Worm (Caenorhabditis elegans): ENCODE results near the gene hlh-3.
A peak's percentile ranks its signal among the peaks of the same experiment; 100 is the strongest.

Gene hlh-3

ce11 chrII:9086308-9086707 lies at the start of gene hlh-3:
Gene hlh-3 (plus strand): TSS chrII:9086608.
- TF ChIP-seq ama-1 (optimal IDR thresholded peaks at IDR 0.05), result no peak

- TF ChIP-seq ceh-16 (tag; optimal IDR thresholded peaks at IDR 0.05) (no peak), zag-1 (tag; optimal IDR thresholded peaks at IDR 0.05) (no peak), lin-15B (tag; optimal IDR thresholded peaks at IDR 0.05) (no peak), egl-5 (tag; optimal IDR thresholded peaks at IDR 0.05) (no peak), snpc-4 (tag; optimal IDR thresholded peaks at IDR 0.05) (no peak)
These were observed 48.2 kb upstream of the hlh-3 start, which contains the start of gene gcs-1 for ce11 chrII:9038201-9038600. Gene gcs-1 (minus strand): TSS chrII:9038301.

- no peak for TF ChIP-seq sea-2 (GFP tag; optimal IDR thresholded peaks at IDR 0.05)
- no peak for TF ChIP-seq hmg-11 (tag; optimal IDR thresholded peaks at IDR 0.05)
- TF ChIP-seq skn-1 (tag; optimal IDR thresholded peaks at IDR 0.05), result peak; percentile 96
- no peak for TF ChIP-seq nhr-11 (tag; optimal IDR thresholded peaks at IDR 0.05)
- peak; percentile 22 for TF ChIP-seq pha-4 (tag; optimal IDR thresholded peaks at IDR 0.05)
These were observed 47.7 kb upstream of the hlh-3 start for ce11 chrII:9038736-9039135.

ce11 chrII:9041306-9041705 lies 45.1 kb upstream of the hlh-3 start, which contains the start of gene F37B12.3:
Gene F37B12.3 (minus strand): TSS chrII:9041406.
- TF ChIP-seq pqm-1 (tag; optimal IDR thresholded peaks at IDR 0.05) (no peak), jun-1 (tag; optimal IDR thresholded peaks at IDR 0.05) (no peak), ztf-4 (tag; optimal IDR thresholded peaks at IDR 0.05) (no peak), nhr-11 (tag; optimal IDR thresholded peaks at IDR 0.05) (no peak), egl-5 (tag; optimal IDR thresholded peaks at IDR 0.05) (no peak), pha-4 (tag; optimal IDR thresholded peaks at IDR 0.05) (no peak), ZK546.5 (tag; optimal IDR thresholded peaks at IDR 0.05) (no peak), eor-1 (tag; optimal IDR thresholded peaks at IDR 0.05) (no peak)

- TF ChIP-seq elt-2 (tag; optimal IDR thresholded peaks at IDR 0.05), result peak; percentile 34
- TF ChIP-seq pqm-1 (tag; optimal IDR thresholded peaks at IDR 0.05), result peak; percentile 62
- no peak for TF ChIP-seq ceh-82 (tag; optimal IDR thresholded peaks at IDR 0.05)
- no peak for TF ChIP-seq nfya-1 (tag; optimal IDR thresholded peaks at IDR 0.05; ENCODE audit: insufficient read depth)
These were observed 44.3 kb upstream of the hlh-3 start for ce11 chrII:9042059-9042458.

ce11 chrII:9053564-9053963 lies 32.8 kb upstream of the hlh-3 start, which contains the start of gene T24B8.7:
Gene T24B8.7 (minus strand): TSS chrII:9053664.
- TF ChIP-seq snpc-4 (tag; optimal IDR thresholded peaks at IDR 0.05), result no peak
- TF ChIP-seq pqm-1 (tag; optimal IDR thresholded peaks at IDR 0.05), result no peak
- no peak for TF ChIP-seq pha-4 (tag; optimal IDR thresholded peaks at IDR 0.05)
- no peak for TF ChIP-seq nhr-28 (tag; optimal IDR thresholded peaks at IDR 0.05)
- no peak for TF ChIP-seq elt-1 (tag; optimal IDR thresholded peaks at IDR 0.05)
- no peak for TF ChIP-seq ama-1 (optimal IDR thresholded peaks at IDR 0.05)
- no peak for TF ChIP-seq tbx-2 (tag; optimal IDR thresholded peaks at IDR 0.05)
- no peak for TF ChIP-seq R02D3.7 (tag; optimal IDR thresholded peaks at IDR 0.05)
- no peak for TF ChIP-seq unc-62 (GFP tag; optimal IDR thresholded peaks at IDR 0.05)
- no peak for TF ChIP-seq egl-27 (tag; optimal IDR thresholded peaks at IDR 0.05)
- TF ChIP-seq lin-39 (tag; optimal IDR thresholded peaks at IDR 0.05), result no peak
- no peak for TF ChIP-seq skn-1 (tag; optimal IDR thresholded peaks at IDR 0.05)
- TF ChIP-seq nhr-76 (tag; optimal IDR thresholded peaks at IDR 0.05), result no peak
- TF ChIP-seq nhr-23 (tag; optimal IDR thresholded peaks at IDR 0.05), result no peak
- no peak for TF ChIP-seq aly-2 (tag; optimal IDR thresholded peaks at IDR 0.05)
- no peak for TF ChIP-seq ceh-16 (tag; optimal IDR thresholded peaks at IDR 0.05)
- TF ChIP-seq elt-2 (tag; optimal IDR thresholded peaks at IDR 0.05), result no peak

ce11 chrII:9054604-9055003 lies 31.8 kb upstream of the hlh-3 start, which contains the start of gene chmp-7:
Gene chmp-7 (plus strand): TSS chrII:9054972.
- TF ChIP-seq lin-39 (tag; optimal IDR thresholded peaks at IDR 0.05) (peak; percentile 50), elt-1 (tag; optimal IDR thresholded peaks at IDR 0.05) (no peak), ceh-9 (tag; optimal IDR thresholded peaks at IDR 0.05) (no peak), ama-1 (optimal IDR thresholded peaks at IDR 0.05) (no peak), egl-5 (tag; optimal IDR thresholded peaks at IDR 0.05) (peak; percentile 76), jun-1 (tag; optimal IDR thresholded peaks at IDR 0.05) (peak; percentile 78), skn-1 (tag; optimal IDR thresholded peaks at IDR 0.05) (peak; percentile 82), nhr-77 (tag; optimal IDR thresholded peaks at IDR 0.05) (no peak), nhr-43 (tag; optimal IDR thresholded peaks at IDR 0.05; ENCODE audit: poor library complexity, severe bottlenecking) (peak; percentile 83), nhr-25 (tag; optimal IDR thresholded peaks at IDR 0.05) (peak; percentile 85), daf-12 (tag; optimal IDR thresholded peaks at IDR 0.05) (no peak), pha-4 (tag; optimal IDR thresholded peaks at IDR 0.05) (peak; percentile 95), nhr-237 (tag; optimal IDR thresholded peaks at IDR 0.05) (no peak), mdl-1 (tag; optimal IDR thresholded peaks at IDR 0.05) (no peak), zag-1 (tag; optimal IDR thresholded peaks at IDR 0.05) (no peak), nhr-67 (tag; optimal IDR thresholded peaks at IDR 0.05) (no peak), ceh-16 (tag; optimal IDR thresholded peaks at IDR 0.05) (no peak), lsy-12 (tag; optimal IDR thresholded peaks at IDR 0.05) (peak; percentile 57), unc-39 (tag; optimal IDR thresholded peaks at IDR 0.05) (no peak), ZK546.5 (tag; optimal IDR thresholded peaks at IDR 0.05) (no peak), nfya-1 (tag; optimal IDR thresholded peaks at IDR 0.05; ENCODE audit: insufficient read depth) (peak; percentile 88), pqm-1 (tag; optimal IDR thresholded peaks at IDR 0.05) (peak; percentile 37), tbx-2 (tag; optimal IDR thresholded peaks at IDR 0.05) (peak; percentile 32), nhr-23 (tag; optimal IDR thresholded peaks at IDR 0.05) (peak; percentile 79), lin-15B (tag; optimal IDR thresholded peaks at IDR 0.05) (peak; percentile 87)
